Worm (Caenorhabditis elegans) whole organism, early embryonic: ENCODE results near the gene mpz-1.

Source experiments
- B0310.2 ChIP-seq: sonication (generic microtip); optimal IDR thresholded peaks from 2 replicates; lab custom pipeline; 2016; ENCODE audit warnings: mild to moderate bottlenecking, missing genetic modification characterization, missing compliant biosample characterization
- sea-1 ChIP-seq: fragments of 200-800 bp; sonication (Bioruptor generic); conservative IDR thresholded peaks from 2 replicates; pipeline ENCODE4 v1.3.6; 2022; ENCODE audit warnings: missing genetic modification characterization, missing compliant biosample characterization
- tbx-37 ChIP-seq: fragments of 200-800 bp; sonication (Bioruptor generic); conservative IDR thresholded peaks from 2 replicates; pipeline ENCODE4 v1.3.6; 2022; ENCODE audit warnings: missing genetic modification reagents, missing genetic modification characterization, missing compliant biosample characterization
- tra-4 ChIP-seq: sonication (generic microtip); optimal IDR thresholded peaks from 2 replicates; lab custom pipeline; 2017; ENCODE audit warnings: missing genetic modification characterization, missing compliant biosample characterization

DNA sequence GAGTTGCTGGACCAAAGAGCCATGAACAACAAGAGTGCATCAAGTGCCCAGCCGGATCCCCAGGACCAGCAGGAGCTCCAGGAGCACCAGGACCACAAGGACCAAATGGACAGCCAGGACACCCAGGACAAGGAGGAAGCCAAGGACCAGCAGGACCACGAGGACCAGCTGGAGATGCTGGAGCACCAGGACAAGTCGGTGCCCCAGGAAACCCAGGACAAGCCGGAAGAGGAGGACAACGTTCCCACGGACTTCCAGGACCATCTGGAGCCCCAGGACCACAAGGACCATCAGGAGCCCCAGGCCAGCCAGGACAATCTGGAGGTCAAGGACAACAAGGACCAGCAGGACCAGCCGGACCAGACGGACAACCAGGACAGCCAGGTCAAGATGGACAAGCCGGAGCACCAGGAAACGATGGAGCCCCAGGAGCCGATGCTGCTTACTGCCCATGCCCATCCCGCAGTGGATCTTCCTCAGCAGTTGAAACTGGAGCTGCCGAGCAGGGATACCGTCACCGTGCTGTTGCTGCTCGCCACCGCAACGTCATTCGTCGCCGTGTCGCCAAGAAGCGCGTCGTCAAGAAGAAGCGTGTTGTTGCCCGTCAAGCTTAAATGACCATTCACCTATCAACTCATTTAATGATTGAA lies 72.5 kb downstream of the mpz-1 start:
- TF ChIP-seq tra-4 (no peak), B0310.2 (tag; lab: Kevin White, UChicago) (no peak), sea-1 (GFP tag; lab: Robert Waterston, UW) (no peak), tbx-37 (GFP tag; lab: Robert Waterston, UW) (no peak)
